Worm (Caenorhabditis elegans) whole organism, late embryonic: ENCODE results near the gene M6.4.

Experiments
- Y22D7AL.16 ChIP-seq: sonication (generic microtip); optimal IDR thresholded peaks from 2 replicates; lab custom pipeline; 2016; ENCODE audit warnings: missing genetic modification characterization, missing compliant biosample characterization
- ama-1 ChIP-seq: fragments of 150-350 bp; optimal IDR thresholded peaks from 2 replicates; lab custom pipeline; 2014
- ceh-18 ChIP-seq: sonication (generic microtip); optimal IDR thresholded peaks from 2 replicates; lab custom pipeline; 2016; ENCODE audit warnings: missing genetic modification characterization, missing compliant biosample characterization
- ceh-9 ChIP-seq: sonication (generic microtip); optimal IDR thresholded peaks from 2 replicates; lab custom pipeline; 2016; ENCODE audit warnings: mild to moderate bottlenecking, missing genetic modification characterization, inconsistent platforms, missing compliant biosample characterization
- fkh-10 ChIP-seq: fragments of 150-350 bp; optimal IDR thresholded peaks from 2 replicates; lab custom pipeline; 2014; ENCODE audit warnings: missing biosample characterization, missing genetic modification reagents, missing genetic modification characterization
- nfya-1 ChIP-seq: sonication (generic microtip); optimal IDR thresholded peaks from 2 replicates; lab custom pipeline; 2017; ENCODE audit warnings: missing genetic modification characterization, mild to moderate bottlenecking, missing compliant biosample characterization, antibody characterized with exemption, moderate library complexity
- pha-4 ChIP-seq: fragments of 150-350 bp; optimal IDR thresholded peaks from 2 replicates; lab custom pipeline; 2018; ENCODE audit warnings: missing biosample characterization, missing genetic modification reagents, missing genetic modification characterization
- pqm-1 ChIP-seq: sonication (generic microtip); optimal IDR thresholded peaks from 2 replicates; lab custom pipeline; 2016; ENCODE audit warnings: missing genetic modification characterization, missing compliant biosample characterization
- sox-4 ChIP-seq: sonication (generic microtip); optimal IDR thresholded peaks from 2 replicates; lab custom pipeline; 2017; ENCODE audit warnings: mild to moderate bottlenecking, missing genetic modification characterization, inconsistent platforms, missing compliant biosample characterization
- tbx-2 ChIP-seq: sonication (generic microtip); optimal IDR thresholded peaks from 2 replicates; lab custom pipeline; 2016; ENCODE audit warnings: missing genetic modification characterization, missing compliant biosample characterization
- unc-42 ChIP-seq: sonication (generic microtip); optimal IDR thresholded peaks from 2 replicates; lab custom pipeline; 2016; ENCODE audit warnings: missing genotype, missing genetic modification characterization, missing compliant biosample characterization
- unc-55 ChIP-seq: sonication (generic microtip); optimal IDR thresholded peaks from 2 replicates; lab custom pipeline; 2017; ENCODE audit warnings: missing biosample characterization, missing genetic modification reagents, missing genetic modification characterization

ce11 chrX:645589-645988 is 16.6 kb downstream of the M6.4 start:
- TF ChIP-seq ama-1 (lab: Kevin White, UChicago), result no peak
- no peak for TF ChIP-seq sox-4 (tag; lab: Kevin White, UChicago)
- TF ChIP-seq Y22D7AL.16 (tag; lab: Kevin White, UChicago), result no peak
- no peak for TF ChIP-seq pha-4 (tag; lab: Kevin White, UChicago)
- no peak for TF ChIP-seq pqm-1
- no peak for TF ChIP-seq ceh-18
- no peak for TF ChIP-seq unc-42 (tag; lab: Kevin White, UChicago)
- no peak for TF ChIP-seq nfya-1
- no peak for TF ChIP-seq tbx-2 (tag; lab: Kevin White, UChicago)
- TF ChIP-seq ceh-9, result no peak
- TF ChIP-seq unc-55 (GFP tag; lab: Kevin White, UChicago), result no peak
- TF ChIP-seq fkh-10 (GFP tag; lab: Kevin White, UChicago), result no peak
